Worm (Caenorhabditis elegans): ENCODE results near the gene txt-13.

ce11 chrII:10582318-10582717 is 11.9 kb downstream of the txt-13 start, which contains the start of gene mrps-22:
- no peak for TF ChIP-seq pha-2 (tag; optimal IDR thresholded peaks at IDR 0.05)
- no peak for TF ChIP-seq ceh-6 (GFP tag; optimal IDR thresholded peaks at IDR 0.05)
- TF ChIP-seq ahr-1 (tag; optimal IDR thresholded peaks at IDR 0.05): no peak
- TF ChIP-seq nfya-1 (tag; optimal IDR thresholded peaks at IDR 0.05): no peak
- TF ChIP-seq sox-2 (GFP tag; IDR thresholded peaks at IDR 0.05): no peak
- TF ChIP-seq hlh-30 (tag; optimal IDR thresholded peaks at IDR 0.05; ENCODE audit: insufficient read depth): no peak
